Fruit fly (Drosophila melanogaster): ENCODE measurements around the gene CG5282.

The CG5282 gene

dm6 chr3L:20402665-20403492, 23.0 kb downstream of the CG5282 start (continued):
- TF ChIP-seq eve (GFP tag; optimal IDR thresholded peaks at IDR 0.05): peak in 1 of 2 experiments; percentile 60
- TF ChIP-seq CG9727 (GFP tag; optimal IDR thresholded peaks at IDR 0.05): peak; percentile 81
- no peak for TF ChIP-seq ssp (GFP tag; IDR thresholded peaks at IDR 0.05)
- peak; percentile 60 for TF ChIP-seq CG12391 (tag; optimal IDR thresholded peaks at IDR 0.05)
- TF ChIP-seq CG15073 (GFP tag; optimal IDR thresholded peaks at IDR 0.05): no peak
- no peak for TF ChIP-seq Eip74EF (GFP tag; optimal IDR thresholded peaks at IDR 0.05)
- TF ChIP-seq ham (GFP tag; IDR thresholded peaks at IDR 0.05): no peak
- no peak for TF ChIP-seq cg (GFP tag; optimal IDR thresholded peaks at IDR 0.05)
- no peak for TF ChIP-seq dati (GFP tag; IDR thresholded peaks at IDR 0.05)
- no peak for TF ChIP-seq CG43689 (GFP tag; IDR thresholded peaks at IDR 0.05)
- TF ChIP-seq CG14014 (GFP tag; IDR thresholded peaks at IDR 0.05): no peak
- TF ChIP-seq eyg (GFP tag; optimal IDR thresholded peaks at IDR 0.05): no peak
- no peak for TF ChIP-seq so (GFP tag; IDR thresholded peaks at IDR 0.05)
- TF ChIP-seq knrl (GFP tag; IDR thresholded peaks at IDR 0.05; ENCODE audit: partially characterized antibody): no peak
- TF ChIP-seq Ptx1 (GFP tag; IDR thresholded peaks at IDR 0.05): no peak
- TF ChIP-seq Camta (GFP tag; optimal IDR thresholded peaks at IDR 0.05): no peak
- TF ChIP-seq Tbp (GFP tag; optimal IDR thresholded peaks at IDR 0.05): no peak
- TF ChIP-seq CG6272 (GFP tag; IDR thresholded peaks at IDR 0.05): no peak
- no peak for TF ChIP-seq pan (optimal IDR thresholded peaks at IDR 0.05)
- no peak for TF ChIP-seq pan (GFP tag; optimal IDR thresholded peaks at IDR 0.05 in 1 of 2, IDR thresholded peaks at IDR 0.05 in 1 of 2)
- TF ChIP-seq rib (GFP tag; IDR thresholded peaks at IDR 0.05): no peak
- no peak for TF ChIP-seq CG33213 (GFP tag; optimal IDR thresholded peaks at IDR 0.05)
- TF ChIP-seq gsb-n (tag; optimal IDR thresholded peaks at IDR 0.05): peak; percentile 47
- no peak for TF ChIP-seq CG13123 (GFP tag; optimal IDR thresholded peaks at IDR 0.05)
- TF ChIP-seq ftz-f1 (GFP tag; optimal IDR thresholded peaks at IDR 0.05): no peak
- no peak for TF ChIP-seq YL-1 (GFP tag; optimal IDR thresholded peaks at IDR 0.05)
- no peak for TF ChIP-seq dm (GFP tag; optimal IDR thresholded peaks at IDR 0.05)
- no peak for TF ChIP-seq HmgD (GFP tag; optimal IDR thresholded peaks at IDR 0.05)
- no peak for TF ChIP-seq CG17359 (tag; optimal IDR thresholded peaks at IDR 0.05)
- no peak for TF ChIP-seq Mes4 (GFP tag; optimal IDR thresholded peaks at IDR 0.05)
- no peak for TF ChIP-seq CG32532 (GFP tag; IDR thresholded peaks at IDR 0.05)
- TF ChIP-seq CG2199 (GFP tag; IDR thresholded peaks at IDR 0.05): peak; percentile 79; the same call in 1 of the 3 replicates
- peak; percentile 32 for TF ChIP-seq Oli (tag; optimal IDR thresholded peaks at IDR 0.05)
- no peak for TF ChIP-seq maf-S (GFP tag; optimal IDR thresholded peaks at IDR 0.05)
- TF ChIP-seq CG4730 (GFP tag; IDR thresholded peaks at IDR 0.05): no peak
- no peak for TF ChIP-seq CG16863 (GFP tag; optimal IDR thresholded peaks at IDR 0.05)
- TF ChIP-seq CG7963 (GFP tag; IDR thresholded peaks at IDR 0.05; ENCODE audit: partially characterized antibody): no peak
- no peak for TF ChIP-seq Optix (GFP tag; IDR thresholded peaks at IDR 0.05)
- no peak for TF ChIP-seq fu2 (GFP tag; optimal IDR thresholded peaks at IDR 0.05)
- no peak for TF ChIP-seq ewg (GFP tag; optimal IDR thresholded peaks at IDR 0.05)
- TF ChIP-seq Elba2 (GFP tag; optimal IDR thresholded peaks at IDR 0.05): peak; percentile 54
- TF ChIP-seq lilli (GFP tag; optimal IDR thresholded peaks at IDR 0.05): no peak
- TF ChIP-seq CG13287 (GFP tag; IDR thresholded peaks at IDR 0.05; ENCODE audit: partially characterized antibody): no peak
- TF ChIP-seq prd (optimal IDR thresholded peaks at IDR 0.05): no peak
- TF ChIP-seq prd (GFP tag; IDR thresholded peaks at IDR 0.05): peak; percentile 84
- TF ChIP-seq CG11504 (tag; optimal IDR thresholded peaks at IDR 0.05): no peak
- no peak for TF ChIP-seq HLH4C (GFP tag; IDR thresholded peaks at IDR 0.05; ENCODE audit: partially characterized antibody)
- no peak for TF ChIP-seq CG3407 (GFP tag; optimal IDR thresholded peaks at IDR 0.05)
- TF ChIP-seq Meics (GFP tag; optimal IDR thresholded peaks at IDR 0.05): no peak
- no peak for TF ChIP-seq CG16779 (GFP tag; IDR thresholded peaks at IDR 0.05)
- TF ChIP-seq CG11093 (GFP tag; IDR thresholded peaks at IDR 0.05): no peak

Measured in whole organism, embryonic.